Worm (Caenorhabditis elegans) whole organism, L1 larva: ENCODE results near the gene C15H11.13.

Source experiments
- C16A3.4 ChIP-seq: fragments of 150-350 bp; optimal IDR thresholded peaks from 2 replicates; lab custom pipeline; 2014; ENCODE audit warnings: missing biosample characterization, missing genetic modification characterization
- C34B4.2 ChIP-seq: sonication (generic microtip); optimal IDR thresholded peaks from 2 replicates; lab custom pipeline; 2017; ENCODE audit warnings: mild to moderate bottlenecking, missing genetic modification characterization, missing compliant biosample characterization
- F16B12.6 ChIP-seq: fragments of 150-350 bp; optimal IDR thresholded peaks from 2 replicates; lab custom pipeline; 2014; ENCODE audit warnings: missing biosample characterization, missing genetic modification characterization
- aly-2 ChIP-seq: fragments of 150-350 bp; optimal IDR thresholded peaks from 2 replicates; lab custom pipeline; 2014; ENCODE audit warnings: missing biosample characterization, missing genetic modification characterization
- ama-1 ChIP-seq: fragments of 150-350 bp; optimal IDR thresholded peaks from 2 replicates; lab custom pipeline; 2014
- ceh-82 ChIP-seq, 3 experiments: fragments of 150-350 bp in 1 of 3; sonication (generic microtip) in 2 of 3; optimal IDR thresholded peaks; 2 replicates each; lab custom pipeline; 2014 to 2017; ENCODE audit warnings: missing biosample characterization in 3 of 3, missing genetic modification characterization in 3 of 3
- ceh-88 ChIP-seq: fragments of 200-800 bp; sonication (Bioruptor generic); IDR thresholded peaks from 2 replicates; pipeline ENCODE4 v1.3.6; 2022; ENCODE audit warnings: missing genetic modification characterization, missing compliant biosample characterization
- efl-1 ChIP-seq, 4 experiments: fragments of 150-350 bp; optimal IDR thresholded peaks in 3 of 4; peaks in 1 of 4; 1 replicate in 1 of 4; 2 replicates in 3 of 4; lab custom pipeline; 2014; ENCODE audit warnings: missing biosample characterization in 2 of 4, missing genetic modification characterization in 2 of 4, missing genetic modification reagents in 2 of 4
- egl-13 ChIP-seq: sonication (generic microtip); optimal IDR thresholded peaks from 2 replicates; lab custom pipeline; 2016; ENCODE audit warnings: missing genotype, missing genetic modification reagents, missing genetic modification characterization, missing compliant biosample characterization
- ets-5 ChIP-seq: fragments of 200-800 bp; sonication (Bioruptor generic); IDR thresholded peaks from 2 replicates; pipeline ENCODE4 v1.3.6; 2022; ENCODE audit warnings: missing genetic modification characterization, missing compliant biosample characterization
- fkh-10 ChIP-seq: sonication (generic microtip); optimal IDR thresholded peaks from 2 replicates; lab custom pipeline; 2017; ENCODE audit warnings: missing biosample characterization, missing genetic modification reagents, missing genetic modification characterization
- fkh-8 ChIP-seq: sonication (generic microtip); optimal IDR thresholded peaks from 2 replicates; lab custom pipeline; 2016; ENCODE audit warnings: mild to moderate bottlenecking, missing genetic modification characterization, missing compliant biosample characterization
- fos-1 ChIP-seq: fragments of 150-350 bp; optimal IDR thresholded peaks from 2 replicates; lab custom pipeline; 2014; ENCODE audit warnings: missing biosample characterization, missing genetic modification characterization
- grh-1 ChIP-seq: fragments of 200-800 bp; sonication (Bioruptor generic); IDR thresholded peaks from 2 replicates; pipeline ENCODE4 v1.3.6; 2022; ENCODE audit warnings: missing genetic modification reagents, missing genetic modification characterization, missing compliant biosample characterization
- hlh-17 ChIP-seq: fragments of 200-800 bp; sonication (Bioruptor generic); optimal IDR thresholded peaks from 2 replicates; lab custom pipeline; 2018; ENCODE audit warnings: missing genetic modification characterization, mild to moderate bottlenecking, missing compliant biosample characterization, moderate library complexity, borderline replicate concordance
- hlh-4 ChIP-seq: sonication (generic microtip); optimal IDR thresholded peaks from 2 replicates; lab custom pipeline; 2016; ENCODE audit warnings: mild to moderate bottlenecking, missing genetic modification characterization, missing compliant biosample characterization
- irx-1 ChIP-seq: sonication (generic microtip); optimal IDR thresholded peaks from 2 replicates; lab custom pipeline; 2016; ENCODE audit warnings: missing genetic modification characterization, missing compliant biosample characterization
- jun-1 ChIP-seq: fragments of 150-350 bp; optimal IDR thresholded peaks from 2 replicates; lab custom pipeline; 2014; ENCODE audit warnings: missing biosample characterization, missing genetic modification reagents, missing genetic modification characterization
- lin-14 ChIP-seq: fragments of 200-800 bp; sonication (Bioruptor generic); optimal IDR thresholded peaks from 2 replicates; lab custom pipeline; 2018; ENCODE audit warnings: mild to moderate bottlenecking, missing genetic modification characterization, moderate library complexity, missing compliant biosample characterization
- lin-35 ChIP-seq, 2 experiments: fragments of 150-350 bp; optimal IDR thresholded peaks; 2 replicates each; lab custom pipeline; 2014; ENCODE audit warnings: missing biosample characterization in 2 of 2, missing genetic modification characterization in 2 of 2, missing genetic modification reagents in 2 of 2
- mab-9 ChIP-seq: fragments of 200-800 bp; sonication (Bioruptor generic); IDR thresholded peaks from 2 replicates; pipeline ENCODE4 v1.3.6; 2022; ENCODE audit warnings: missing genetic modification reagents, missing genetic modification characterization, missing compliant biosample characterization
- mdl-1 ChIP-seq, 2 experiments: fragments of 150-350 bp; optimal IDR thresholded peaks; 2 replicates each; lab custom pipeline; 2014 to 2017; ENCODE audit warnings: missing biosample characterization in 2 of 2, missing genetic modification characterization in 2 of 2, inconsistent platforms in 1 of 2
- mef-2 ChIP-seq: fragments of 150-350 bp; optimal IDR thresholded peaks from 2 replicates; lab custom pipeline; 2014; ENCODE audit warnings: missing biosample characterization, missing genetic modification characterization
- mep-1 ChIP-seq: fragments of 150-350 bp; optimal IDR thresholded peaks from 2 replicates; lab custom pipeline; 2014; ENCODE audit warnings: missing biosample characterization, missing genetic modification characterization
- nhr-11 ChIP-seq: fragments of 150-350 bp; optimal IDR thresholded peaks from 2 replicates; lab custom pipeline; 2014; ENCODE audit warnings: missing biosample characterization, missing genetic modification characterization
- nhr-237 ChIP-seq: fragments of 150-350 bp; optimal IDR thresholded peaks from 2 replicates; lab custom pipeline; 2014; ENCODE audit warnings: missing biosample characterization, missing genetic modification characterization
- nhr-47 ChIP-seq: sonication (generic microtip); optimal IDR thresholded peaks from 2 replicates; lab custom pipeline; 2016; ENCODE audit warnings: mild to moderate bottlenecking, missing genetic modification characterization, moderate library complexity, missing compliant biosample characterization
- nhr-77 ChIP-seq: fragments of 150-350 bp; optimal IDR thresholded peaks from 2 replicates; lab custom pipeline; 2014; ENCODE audit warnings: missing biosample characterization, missing genetic modification characterization
- pag-3 ChIP-seq: sonication (generic microtip); optimal IDR thresholded peaks from 2 replicates; lab custom pipeline; 2017; ENCODE audit warnings: missing genetic modification characterization, mild to moderate bottlenecking, missing compliant biosample characterization, antibody characterized with exemption, borderline replicate concordance; ENCODE audit not compliant: insufficient read depth
- pax-3 ChIP-seq: fragments of 200-800 bp; sonication (Bioruptor generic); optimal IDR thresholded peaks from 2 replicates; lab custom pipeline; 2018; ENCODE audit warnings: mild to moderate bottlenecking, missing genetic modification characterization, moderate library complexity, missing compliant biosample characterization
- pqm-1 ChIP-seq: sonication (generic microtip); optimal IDR thresholded peaks from 3 replicates; lab custom pipeline; 2017; ENCODE audit warnings: missing biosample characterization, missing genetic modification characterization
- rnt-1 ChIP-seq: sonication (generic microtip); optimal IDR thresholded peaks from 2 replicates; lab custom pipeline; 2016; ENCODE audit warnings: mild to moderate bottlenecking, missing genetic modification characterization, moderate library complexity, missing compliant biosample characterization
- skn-1 ChIP-seq: fragments of 150-350 bp; optimal IDR thresholded peaks from 2 replicates; lab custom pipeline; 2014; ENCODE audit warnings: missing biosample characterization, missing genetic modification characterization
- snpc-4 ChIP-seq: fragments of 150-350 bp; optimal IDR thresholded peaks from 2 replicates; lab custom pipeline; 2014; ENCODE audit warnings: missing biosample characterization, missing genetic modification characterization
- sox-4 ChIP-seq: sonication (generic microtip); optimal IDR thresholded peaks from 2 replicates; lab custom pipeline; 2016; ENCODE audit warnings: missing genetic modification characterization, missing compliant biosample characterization
- sptf-1 ChIP-seq: fragments of 150-350 bp; optimal IDR thresholded peaks from 2 replicates; lab custom pipeline; 2014; ENCODE audit warnings: missing biosample characterization, missing genetic modification characterization
- tbx-2 ChIP-seq: sonication (generic microtip); optimal IDR thresholded peaks from 2 replicates; lab custom pipeline; 2016; ENCODE audit warnings: missing genetic modification characterization, missing compliant biosample characterization
- vab-15 ChIP-seq: sonication (generic microtip); optimal IDR thresholded peaks from 2 replicates; lab custom pipeline; 2017; ENCODE audit warnings: missing genotype, mild to moderate bottlenecking, missing genetic modification characterization, missing compliant biosample characterization
- zag-1 ChIP-seq: fragments of 150-350 bp; optimal IDR thresholded peaks from 2 replicates; lab custom pipeline; 2014; ENCODE audit warnings: missing biosample characterization, missing genetic modification characterization
- ztf-4 ChIP-seq: fragments of 150-350 bp; optimal IDR thresholded peaks from 2 replicates; lab custom pipeline; 2014; ENCODE audit warnings: missing biosample characterization, missing genetic modification characterization

The C15H11.13 gene

DNA sequence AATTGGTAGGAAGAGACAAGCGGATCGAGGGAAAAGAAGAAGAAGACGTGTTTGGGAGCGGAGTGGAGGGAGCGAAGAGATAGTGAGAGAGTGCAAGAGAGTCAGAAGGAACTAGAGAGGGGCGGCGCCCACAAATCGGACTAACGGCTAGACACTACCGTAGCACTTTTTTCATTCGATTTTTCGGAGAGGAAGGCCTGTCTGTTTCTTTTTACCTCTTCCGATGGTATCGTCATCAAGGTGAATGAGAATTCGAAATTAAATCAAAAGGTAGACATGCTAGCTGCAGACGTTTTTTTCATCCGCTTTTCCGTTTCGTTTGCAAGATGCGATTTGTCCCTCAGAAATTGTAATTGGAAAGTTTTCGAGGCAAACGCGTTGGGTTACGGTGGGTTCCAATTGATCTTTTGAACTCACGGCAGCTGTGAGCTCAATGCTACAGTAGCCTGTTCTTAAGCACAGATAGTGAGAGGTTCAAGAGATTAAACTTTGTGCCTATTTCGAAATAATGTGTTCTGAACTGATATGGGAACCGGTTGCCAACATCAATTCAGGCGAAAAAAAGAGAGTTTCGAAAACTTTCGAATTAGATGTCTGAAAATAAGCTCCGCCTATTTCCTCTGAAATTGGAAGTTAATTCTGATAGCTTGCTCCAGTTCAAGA, 30.1 kb upstream of the C15H11.13 start:
- no peak for TF ChIP-seq nhr-237
- TF ChIP-seq nhr-47 = no peak
- no peak for TF ChIP-seq ama-1
- TF ChIP-seq pqm-1 (tag; lab: Kevin White, UChicago) = no peak
- TF ChIP-seq skn-1 (tag; lab: Kevin White, UChicago) = no peak
- no peak for TF ChIP-seq zag-1 (tag; lab: Kevin White, UChicago)
- no peak for TF ChIP-seq lin-35 (GFP tag; optimal IDR thresholded peaks at IDR 0.05; lab: Kevin White, UChicago)
- TF ChIP-seq ceh-88 (GFP tag; lab: Robert Waterston, UW) = no peak
- no peak for TF ChIP-seq snpc-4
- TF ChIP-seq irx-1 (tag; lab: Kevin White, UChicago) = no peak
- TF ChIP-seq egl-13 (tag; lab: Kevin White, UChicago) = no peak
- no peak for TF ChIP-seq ztf-4 (tag; lab: Kevin White, UChicago)

DNA sequence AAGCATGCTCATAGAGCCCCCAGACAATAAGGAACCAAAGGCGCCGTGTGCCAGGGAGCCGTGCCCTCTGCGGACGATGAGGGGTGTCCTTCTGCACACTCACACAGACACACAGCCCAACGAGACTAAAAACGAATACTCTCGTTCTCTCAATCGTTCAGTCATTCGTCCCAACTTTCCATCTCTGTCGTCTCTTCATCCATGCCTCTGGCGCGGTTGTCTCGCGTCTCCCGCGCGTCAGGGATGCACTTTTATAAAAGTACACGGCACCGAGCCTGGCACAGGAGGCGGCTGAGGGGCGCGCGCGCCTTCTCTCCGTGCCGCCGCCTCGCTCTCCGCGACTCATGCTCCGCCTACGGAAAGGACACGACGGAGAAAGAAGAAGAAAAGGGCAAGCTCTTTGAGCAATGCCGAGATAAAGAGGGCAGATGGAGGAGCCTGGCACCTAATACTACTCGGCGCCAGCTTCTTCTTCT, 28.3 kb upstream of the C15H11.13 start:
- peak; percentile 60 for TF ChIP-seq jun-1
- peak in 1 of 3 experiments; percentile 18 for TF ChIP-seq ceh-82 (tag; optimal IDR thresholded peaks at IDR 0.05; lab: Kevin White, UChicago)
- TF ChIP-seq efl-1 (optimal IDR thresholded peaks at IDR 0.05; lab: Kevin White, UChicago) = no peak
- no peak for TF ChIP-seq efl-1 (GFP tag; optimal IDR thresholded peaks at IDR 0.05 in 1 of 2; lab: Kevin White, UChicago)
- TF ChIP-seq lin-35 (GFP tag; optimal IDR thresholded peaks at IDR 0.05; lab: Kevin White, UChicago) = peak in 1 of 2 experiments; percentile 2
- TF ChIP-seq vab-15 (tag; lab: Kevin White, UChicago) = no peak
- TF ChIP-seq fkh-10 = peak; percentile 66
- TF ChIP-seq fkh-8 (tag; lab: Kevin White, UChicago) = peak; percentile 7
- peak; percentile 66 for TF ChIP-seq lin-14 (GFP tag; lab: Kevin White, UChicago)
- no peak for TF ChIP-seq sox-4 (tag; lab: Kevin White, UChicago)
- peak; percentile 41 for TF ChIP-seq pax-3 (tag; lab: Kevin White, UChicago)
- TF ChIP-seq nhr-47 = peak; percentile 31

- no peak for TF ChIP-seq ets-5 (GFP tag; lab: Robert Waterston, UW)
- no peak for TF ChIP-seq nhr-77 (tag; lab: Kevin White, UChicago)
- TF ChIP-seq mdl-1 (tag; optimal IDR thresholded peaks at IDR 0.05; lab: Kevin White, UChicago) = no peak
- TF ChIP-seq sptf-1 (tag; lab: Kevin White, UChicago) = no peak
- no peak for TF ChIP-seq rnt-1
- no peak for TF ChIP-seq grh-1
- TF ChIP-seq tbx-2 (tag; lab: Kevin White, UChicago) = no peak
- no peak for TF ChIP-seq hlh-4 (tag; lab: Kevin White, UChicago)
- TF ChIP-seq mab-9 (GFP tag; lab: Robert Waterston, UW) = no peak
- TF ChIP-seq lin-35 (GFP tag; optimal IDR thresholded peaks at IDR 0.05; lab: Kevin White, UChicago) = no peak
- TF ChIP-seq C34B4.2 (tag; lab: Kevin White, UChicago) = no peak
Measured at ce11 chrV:14368272-14369052, 26.4 kb upstream of the C15H11.13 start.

DNA sequence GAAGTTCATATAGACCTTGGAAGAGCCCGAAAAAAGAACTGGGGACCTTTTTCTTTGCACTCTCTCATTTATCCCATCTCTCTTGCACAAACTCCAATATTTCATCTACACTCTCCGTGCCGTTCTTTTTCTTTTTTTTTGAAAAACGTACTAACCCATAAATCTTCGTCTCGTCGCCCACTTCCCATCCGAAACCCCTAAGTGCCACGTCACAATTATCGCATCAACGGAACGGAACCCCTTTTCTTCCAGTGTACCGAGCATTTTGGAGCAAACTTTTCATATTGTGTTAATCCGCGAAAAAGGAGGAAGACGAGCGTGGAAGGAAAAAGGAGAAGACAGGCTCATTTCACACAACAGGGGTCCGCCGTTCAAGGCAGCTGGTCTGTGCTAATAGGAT, 25.4 kb upstream of the C15H11.13 start:
- TF ChIP-seq efl-1 (optimal IDR thresholded peaks at IDR 0.05; lab: Kevin White, UChicago) (no peak), efl-1 (GFP tag; optimal IDR thresholded peaks at IDR 0.05 in 1 of 2; lab: Kevin White, UChicago) (peak in 1 of 2 experiments; percentile 69), C16A3.4 (tag; lab: Kevin White, UChicago) (no peak)

ce11 chrV:14372774-14373173, 22.1 kb upstream of the C15H11.13 start, which contains the start of gene unc-39:
unc-39 (plus strand) TSS chrV:14373074.
- TF ChIP-seq F16B12.6 (tag; lab: Kevin White, UChicago) (no peak), fos-1 (tag; lab: Kevin White, UChicago) (no peak), C34B4.2 (tag; lab: Kevin White, UChicago) (no peak), tbx-2 (tag; lab: Kevin White, UChicago) (no peak), sox-4 (tag; lab: Kevin White, UChicago) (no peak), aly-2 (tag; lab: Kevin White, UChicago) (no peak), hlh-17 (GFP tag; lab: Kevin White, UChicago) (no peak), pax-3 (tag; lab: Kevin White, UChicago) (no peak), nhr-11 (no peak), ceh-88 (GFP tag; lab: Robert Waterston, UW) (no peak), pag-3 (tag; lab: Kevin White, UChicago) (no peak), grh-1 (no peak), mef-2 (tag; lab: Kevin White, UChicago) (no peak), mep-1 (tag; lab: Kevin White, UChicago) (no peak), C16A3.4 (tag; lab: Kevin White, UChicago) (no peak)
